Worm (Caenorhabditis elegans) whole organism, mixed stage, embryonic: ENCODE data around the gene egg-2.
A peak's percentile ranks its signal among the peaks of the same experiment; 100 is the strongest.

ENCODE experiments used
- blmp-1 ChIP-seq: fragments of 150-350 bp; optimal IDR thresholded peaks from 2 replicates; lab custom pipeline; 2014; ENCODE audit warnings: missing biosample characterization, missing genetic modification characterization
- ceh-39 ChIP-seq: fragments of 150-350 bp; optimal IDR thresholded peaks from 2 replicates; lab custom pipeline; 2014; ENCODE audit warnings: missing biosample characterization, missing genetic modification characterization
- ceh-43 ChIP-seq: fragments of 200-800 bp; sonication (Bioruptor generic); optimal IDR thresholded peaks from 2 replicates; lab custom pipeline; 2018; ENCODE audit warnings: mild to moderate bottlenecking, missing genetic modification characterization, moderate library complexity, missing compliant biosample characterization
- ceh-83 ChIP-seq: fragments of 200-800 bp; sonication (Bioruptor generic); optimal IDR thresholded peaks from 2 replicates; lab custom pipeline; 2018; ENCODE audit warnings: mild to moderate bottlenecking, missing genetic modification characterization, missing compliant biosample characterization
- ces-1 ChIP-seq: fragments of 150-350 bp; optimal IDR thresholded peaks from 2 replicates; lab custom pipeline; 2014; ENCODE audit warnings: missing biosample characterization, missing genetic modification reagents, missing genetic modification characterization
- cnd-1 ChIP-seq: fragments of 200-800 bp; sonication (Bioruptor generic); optimal IDR thresholded peaks from 2 replicates; lab custom pipeline; 2018; ENCODE audit warnings: mild to moderate bottlenecking, missing genetic modification characterization, missing compliant biosample characterization
- drap-1 ChIP-seq: fragments of 200-800 bp; sonication (Bioruptor generic); optimal IDR thresholded peaks from 3 replicates; lab custom pipeline; 2018; ENCODE audit warnings: mild to moderate bottlenecking, missing genetic modification characterization, missing compliant biosample characterization
- elt-1 ChIP-seq: sonication (generic microtip); optimal IDR thresholded peaks from 2 replicates; lab custom pipeline; 2017; ENCODE audit warnings: missing genetic modification characterization, mild to moderate bottlenecking, missing compliant biosample characterization, antibody characterized with exemption, moderate library complexity, borderline replicate concordance; ENCODE audit not compliant: insufficient read depth
- flh-1 ChIP-seq: fragments of 200-800 bp; sonication (Bioruptor generic); optimal IDR thresholded peaks from 2 replicates; lab custom pipeline; 2018; ENCODE audit warnings: mild to moderate bottlenecking, missing genetic modification characterization, moderate library complexity, missing compliant biosample characterization
- ham-2 ChIP-seq: fragments of 200-800 bp; sonication (Bioruptor generic); optimal IDR thresholded peaks from 2 replicates; lab custom pipeline; 2018; ENCODE audit warnings: mild to moderate bottlenecking, missing genetic modification characterization, missing compliant biosample characterization
- hlh-1 ChIP-seq: fragments of 150-350 bp; optimal IDR thresholded peaks from 2 replicates; lab custom pipeline; 2014; ENCODE audit warnings: missing biosample characterization, missing genetic modification reagents, missing genetic modification characterization
- lin-13 ChIP-seq: fragments of 150-350 bp; optimal IDR thresholded peaks from 2 replicates; lab custom pipeline; 2014; ENCODE audit warnings: missing biosample characterization, missing genetic modification characterization
- lin-32 ChIP-seq: fragments of 200-800 bp; sonication (Bioruptor generic); optimal IDR thresholded peaks from 2 replicates; lab custom pipeline; 2018; ENCODE audit warnings: mild to moderate bottlenecking, missing genetic modification characterization, missing compliant biosample characterization
- lsy-2 ChIP-seq: fragments of 150-350 bp; optimal IDR thresholded peaks from 2 replicates; lab custom pipeline; 2014; ENCODE audit warnings: missing biosample characterization, missing genetic modification characterization
- mab-5 ChIP-seq: fragments of 150-350 bp; optimal IDR thresholded peaks from 2 replicates; lab custom pipeline; 2014; ENCODE audit warnings: missing biosample characterization, missing genetic modification characterization
- mep-1 ChIP-seq: fragments of 150-350 bp; optimal IDR thresholded peaks from 2 replicates; lab custom pipeline; 2017; ENCODE audit warnings: missing biosample characterization, missing genetic modification reagents, missing genetic modification characterization, inconsistent platforms
- mls-2 ChIP-seq: sonication (generic microtip); optimal IDR thresholded peaks from 2 replicates; lab custom pipeline; 2016; ENCODE audit warnings: mild to moderate bottlenecking, missing genetic modification characterization, moderate library complexity, missing compliant biosample characterization
- nhr-12 ChIP-seq: fragments of 150-350 bp; optimal IDR thresholded peaks from 2 replicates; lab custom pipeline; 2014; ENCODE audit warnings: missing biosample characterization, missing genetic modification characterization
- nhr-237 ChIP-seq: fragments of 150-350 bp; optimal IDR thresholded peaks from 2 replicates; lab custom pipeline; 2014; ENCODE audit warnings: missing biosample characterization, missing genetic modification characterization
- nhr-28 ChIP-seq: fragments of 150-350 bp; optimal IDR thresholded peaks from 2 replicates; lab custom pipeline; 2014; ENCODE audit warnings: missing biosample characterization, missing genetic modification characterization
- nhr-76 ChIP-seq: sonication (generic microtip); optimal IDR thresholded peaks from 2 replicates; lab custom pipeline; 2017; ENCODE audit warnings: missing biosample characterization, missing genetic modification characterization
- pha-4 ChIP-seq: fragments of 150-350 bp; optimal IDR thresholded peaks from 2 replicates; lab custom pipeline; 2018; ENCODE audit warnings: missing biosample characterization, missing genetic modification reagents, missing genetic modification characterization
- sem-2 ChIP-seq: fragments of 200-800 bp; sonication (Bioruptor generic); optimal IDR thresholded peaks from 2 replicates; lab custom pipeline; 2018; ENCODE audit warnings: mild to moderate bottlenecking, missing genetic modification characterization, missing compliant biosample characterization
- snpc-4 ChIP-seq: fragments of 150-350 bp; optimal IDR thresholded peaks from 2 replicates; lab custom pipeline; 2014; ENCODE audit warnings: missing biosample characterization, missing genetic modification characterization
- sptf-1 ChIP-seq: sonication (generic microtip); optimal IDR thresholded peaks from 2 replicates; lab custom pipeline; 2017; ENCODE audit warnings: mild to moderate bottlenecking, missing genetic modification characterization, moderate library complexity, missing compliant biosample characterization
- tbx-8 ChIP-seq: fragments of 200-800 bp; sonication (Bioruptor generic); optimal IDR thresholded peaks from 2 replicates; lab custom pipeline; 2018; ENCODE audit warnings: mild to moderate bottlenecking, missing genetic modification characterization, moderate library complexity, missing compliant biosample characterization
- unc-120 ChIP-seq: sonication (generic microtip); optimal IDR thresholded peaks from 2 replicates; lab custom pipeline; 2017; ENCODE audit warnings: missing genetic modification characterization, missing compliant biosample characterization; ENCODE audit not compliant: poor library complexity, severe bottlenecking
- unc-39 ChIP-seq: fragments of 150-350 bp; optimal IDR thresholded peaks from 2 replicates; lab custom pipeline; 2014; ENCODE audit warnings: missing biosample characterization, missing genetic modification characterization
- unc-62 ChIP-seq: fragments of 150-350 bp; optimal IDR thresholded peaks from 2 replicates; lab custom pipeline; 2014; ENCODE audit warnings: missing biosample characterization, missing genetic modification reagents, missing genetic modification characterization
- zip-8 ChIP-seq: fragments of 150-350 bp; optimal IDR thresholded peaks from 2 replicates; lab custom pipeline; 2014; ENCODE audit warnings: missing biosample characterization, missing genetic modification characterization

The egg-2 gene

DNA sequence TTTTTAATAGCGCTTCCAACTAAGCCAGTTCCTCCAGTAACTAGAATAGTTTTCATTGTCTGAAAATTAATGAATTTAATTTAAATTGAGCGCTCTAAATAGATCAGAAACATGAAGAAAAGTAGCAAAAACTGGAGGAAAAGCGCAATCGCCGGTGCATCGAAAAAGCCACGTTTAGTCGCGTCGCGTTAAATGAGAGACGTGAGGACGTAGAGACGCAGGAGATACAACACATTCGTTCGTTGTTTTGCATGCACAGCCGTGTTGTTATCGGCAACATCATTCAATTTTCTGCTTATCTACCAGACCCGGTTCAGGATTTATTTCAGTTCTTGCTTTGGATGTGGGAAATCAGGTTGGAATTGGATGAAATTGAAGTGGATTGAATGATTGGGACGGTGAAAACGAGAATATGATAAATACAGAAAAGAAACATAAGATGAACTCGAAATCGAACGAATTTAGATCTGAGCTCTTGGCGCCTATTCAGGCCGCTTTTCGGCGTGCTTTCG, 7.1 kb upstream of the egg-2 start, which contains the start of gene ger-1:
Gene ger-1, minus strand, starts transcription at position 93 of the 512 bp plus-strand sequence.
- TF ChIP-seq ceh-83 (no peak), tbx-8 (GFP tag; lab: Kevin White, UChicago) (no peak), elt-1 (tag; lab: Kevin White, UChicago) (peak; percentile 30), ham-2 (GFP tag; lab: Kevin White, UChicago) (peak; percentile 3), mab-5 (tag; lab: Kevin White, UChicago) (no peak), mls-2 (tag; lab: Kevin White, UChicago) (no peak), blmp-1 (tag; lab: Kevin White, UChicago) (no peak), lin-32 (GFP tag; lab: Kevin White, UChicago) (no peak)

DNA sequence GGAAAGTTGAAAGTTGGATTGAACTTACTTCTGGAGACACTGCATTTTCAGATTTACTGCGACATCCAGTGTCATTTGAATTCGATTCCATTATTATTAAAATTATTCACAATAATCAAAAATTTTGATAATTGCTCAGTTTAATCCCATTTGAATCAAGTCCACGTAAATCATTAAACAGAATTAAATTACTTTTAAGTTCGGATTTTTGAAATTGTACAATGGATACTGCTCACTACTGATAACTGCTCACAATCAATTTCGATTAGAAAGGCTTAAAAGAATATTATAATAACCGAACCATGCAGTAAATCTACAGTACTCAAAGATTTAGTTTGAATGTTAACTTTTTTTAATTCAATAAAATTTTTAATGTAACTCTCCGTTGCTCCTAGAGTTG, 3.8 kb upstream of the egg-2 start, which contains the start of gene R01H2.4:
Gene R01H2.4, minus strand, starts transcription at position 101 of the 400 bp plus-strand sequence.
- TF ChIP-seq nhr-12, result no peak
- no peak for TF ChIP-seq flh-1
- TF ChIP-seq cnd-1, result no peak
- TF ChIP-seq mep-1 (tag; lab: Kevin White, UChicago), result no peak
- no peak for TF ChIP-seq lsy-2 (tag; lab: Kevin White, UChicago)
- TF ChIP-seq tbx-8 (GFP tag; lab: Kevin White, UChicago), result no peak
- TF ChIP-seq snpc-4 (tag; lab: Kevin White, UChicago), result no peak
- TF ChIP-seq nhr-28 (tag; lab: Kevin White, UChicago), result no peak
- TF ChIP-seq sem-2 (GFP tag; lab: Kevin White, UChicago), result no peak
- TF ChIP-seq ham-2 (GFP tag; lab: Kevin White, UChicago), result no peak
- TF ChIP-seq ceh-43 (GFP tag; lab: Kevin White, UChicago), result no peak
- no peak for TF ChIP-seq unc-39
- TF ChIP-seq unc-120, result no peak
- no peak for TF ChIP-seq ces-1 (GFP tag; lab: Kevin White, UChicago)
- TF ChIP-seq blmp-1 (tag; lab: Kevin White, UChicago), result no peak
- TF ChIP-seq lin-13 (tag; lab: Kevin White, UChicago), result no peak
- no peak for TF ChIP-seq ceh-39
- TF ChIP-seq, all 35 proteins: peak for 0

DNA sequence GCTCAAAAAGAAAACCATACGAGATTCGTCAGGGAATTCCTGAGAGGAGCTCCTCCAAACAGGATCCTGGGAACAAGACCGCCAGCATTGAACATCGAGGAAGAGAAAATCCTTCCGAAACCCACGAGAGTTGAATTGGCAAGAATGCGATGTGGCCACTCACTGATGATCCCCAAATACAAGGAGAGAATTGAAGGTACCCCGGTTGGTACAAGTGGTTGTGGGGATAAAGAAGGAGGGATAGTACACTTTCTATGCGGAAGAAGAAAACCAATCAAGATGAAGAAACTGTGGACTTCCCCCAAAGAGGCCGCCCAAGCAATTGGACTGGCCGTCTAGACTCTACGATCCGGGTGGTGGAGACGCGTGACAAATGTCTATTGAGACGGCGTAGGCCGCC, 2.7 kb upstream of the egg-2 start:
- TF ChIP-seq sem-2 (GFP tag; lab: Kevin White, UChicago) (no peak), nhr-28 (tag; lab: Kevin White, UChicago) (no peak), unc-62 (GFP tag; lab: Kevin White, UChicago) (no peak), drap-1 (GFP tag; lab: Kevin White, UChicago) (no peak), flh-1 (no peak), lin-32 (GFP tag; lab: Kevin White, UChicago) (no peak), blmp-1 (tag; lab: Kevin White, UChicago) (no peak), unc-120 (no peak), nhr-76 (tag; lab: Kevin White, UChicago) (no peak), mep-1 (tag; lab: Kevin White, UChicago) (no peak), snpc-4 (tag; lab: Kevin White, UChicago) (no peak), nhr-237 (tag; lab: Kevin White, UChicago) (no peak), mls-2 (tag; lab: Kevin White, UChicago) (no peak), zip-8 (no peak), elt-1 (tag; lab: Kevin White, UChicago) (no peak), hlh-1 (no peak), lin-13 (tag; lab: Kevin White, UChicago) (no peak), ces-1 (GFP tag; lab: Kevin White, UChicago) (no peak)
- TF ChIP-seq, all 35 proteins: peak for 0

- TF ChIP-seq nhr-76 (tag; lab: Kevin White, UChicago) (no peak), sptf-1 (no peak), elt-1 (tag; lab: Kevin White, UChicago) (no peak), lsy-2 (tag; lab: Kevin White, UChicago) (no peak), nhr-28 (tag; lab: Kevin White, UChicago) (no peak), mep-1 (tag; lab: Kevin White, UChicago) (no peak), ces-1 (GFP tag; lab: Kevin White, UChicago) (no peak), ceh-83 (no peak), unc-39 (no peak), mls-2 (tag; lab: Kevin White, UChicago) (no peak), unc-62 (GFP tag; lab: Kevin White, UChicago) (no peak), lin-32 (GFP tag; lab: Kevin White, UChicago) (no peak), nhr-12 (no peak), pha-4 (no peak)
These were observed 2.2 kb upstream of the egg-2 start, which contains the start of gene R01H2.1 for ce11 chrIII:7062580-7062979. Gene R01H2.1, plus strand, starts transcription at chrIII:7062880.
